Fruit fly (Drosophila melanogaster): ENCODE results near the gene Wnt5.

Wnt5 gene

DNA sequence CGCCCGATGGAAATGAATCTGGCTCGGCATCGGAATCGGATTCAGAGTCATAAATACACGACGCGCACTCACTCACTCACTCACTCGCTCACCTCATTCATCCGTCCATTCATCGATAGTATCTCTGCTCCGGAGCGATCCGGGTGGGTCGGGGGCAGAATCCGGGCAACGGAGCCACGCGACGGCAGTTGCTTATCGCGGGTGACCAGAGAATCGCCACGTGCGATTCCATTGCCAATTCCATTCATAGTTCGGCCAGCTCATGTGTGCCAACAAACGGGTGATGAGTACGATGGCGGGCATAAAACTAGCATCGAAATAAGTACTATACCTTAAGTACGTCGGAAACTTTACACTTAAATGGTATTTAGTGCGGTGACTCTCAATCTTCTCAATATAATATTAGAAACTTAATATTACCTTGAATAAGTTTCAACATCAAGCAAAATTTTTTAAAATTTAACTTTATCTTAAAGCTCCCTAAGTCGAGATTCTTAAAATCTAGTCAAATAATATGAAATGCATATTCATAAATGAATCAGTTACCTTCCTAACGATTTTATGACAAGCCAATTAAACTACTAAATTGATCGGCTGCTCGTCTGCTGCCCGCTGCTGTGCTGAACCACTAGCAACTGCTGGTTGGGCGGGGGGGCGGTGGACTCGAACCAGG lies 19.5 kb upstream of the Wnt5 start (continued):
- no peak for TF ChIP-seq corto (GFP tag; optimal IDR thresholded peaks at IDR 0.05)
- no peak for TF ChIP-seq CG10543 (GFP tag; optimal IDR thresholded peaks at IDR 0.05)
- TF ChIP-seq H2.0 (GFP tag; IDR thresholded peaks at IDR 0.05): no peak
- no peak for TF ChIP-seq CG7357 (GFP tag; IDR thresholded peaks at IDR 0.05)
- peak; percentile 46 for TF ChIP-seq Ssrp (tag; optimal IDR thresholded peaks at IDR 0.05)
- peak; percentile 47 for TF ChIP-seq grau (tag; optimal IDR thresholded peaks at IDR 0.05)
- no peak for TF ChIP-seq Mrtf (GFP tag; IDR thresholded peaks at IDR 0.05)
- no peak for TF ChIP-seq Hr39 (optimal IDR thresholded peaks at IDR 0.05)
- peak; percentile 80 for TF ChIP-seq CG17361 (GFP tag; IDR thresholded peaks at IDR 0.05)
- TF ChIP-seq slp2 (GFP tag; optimal IDR thresholded peaks at IDR 0.05): no peak
- peak in 1 of 2 experiments; percentile 9 for TF ChIP-seq chif (GFP tag; optimal IDR thresholded peaks at IDR 0.05)
- no peak for TF ChIP-seq zfh1 (GFP tag; IDR thresholded peaks at IDR 0.05)
- no peak for TF ChIP-seq CG11560 (tag; IDR thresholded peaks at IDR 0.05)
- TF ChIP-seq CG12236 (GFP tag; optimal IDR thresholded peaks at IDR 0.05): no peak
- TF ChIP-seq YL-1 (GFP tag; optimal IDR thresholded peaks at IDR 0.05): no peak
- TF ChIP-seq CG12219 (GFP tag; optimal IDR thresholded peaks at IDR 0.05): no peak
- peak; percentile 16 for TF ChIP-seq CG15011 (GFP tag; optimal IDR thresholded peaks at IDR 0.05)
- TF ChIP-seq NC2α (GFP tag; optimal IDR thresholded peaks at IDR 0.05): no peak
- no peak for TF ChIP-seq Rfx (GFP tag; IDR thresholded peaks at IDR 0.05)
- TF ChIP-seq esg (GFP tag; conservative IDR thresholded peaks at IDR 0.05): peak; percentile 7; the same call in 1 of the 2 replicates
- TF ChIP-seq Taf1 (GFP tag; IDR thresholded peaks at IDR 0.05): no peak
- TF ChIP-seq slou (GFP tag; optimal IDR thresholded peaks at IDR 0.05): no peak
- peak; percentile 55 for TF ChIP-seq Asciz (GFP tag; optimal IDR thresholded peaks at IDR 0.05)
- no peak for TF ChIP-seq run (tag; optimal IDR thresholded peaks at IDR 0.05)
- TF ChIP-seq CG32532 (GFP tag; IDR thresholded peaks at IDR 0.05): 0 out of 2 replicates have a peak, but pooled peaks have one; percentile 8
- TF ChIP-seq wdn (GFP tag; IDR thresholded peaks at IDR 0.05): no peak
- peak; percentile 43 for TF ChIP-seq CoRest (tag; optimal IDR thresholded peaks at IDR 0.05)
- TF ChIP-seq Drgx (GFP tag; IDR thresholded peaks at IDR 0.05): no peak
- TF ChIP-seq Gsc (GFP tag; IDR thresholded peaks at IDR 0.05): no peak
- no peak for TF ChIP-seq CG9609 (GFP tag; optimal IDR thresholded peaks at IDR 0.05)
- no peak for TF ChIP-seq lbe (GFP tag; optimal IDR thresholded peaks at IDR 0.05)

- TF ChIP-seq cwo (GFP tag; optimal IDR thresholded peaks at IDR 0.05) (no peak), CoRest (tag; optimal IDR thresholded peaks at IDR 0.05) (peak; percentile 13), pnt (GFP tag; optimal IDR thresholded peaks at IDR 0.05) (no peak), CG33557 (GFP tag; optimal IDR thresholded peaks at IDR 0.05) (peak; percentile 45), CG32772 (GFP tag; IDR thresholded peaks at IDR 0.05) (no peak), jing (GFP tag; optimal IDR thresholded peaks at IDR 0.05) (no peak), HLH3B (GFP tag; IDR thresholded peaks at IDR 0.05) (no peak), jumu (GFP tag; optimal IDR thresholded peaks at IDR 0.05) (no peak), CG17359 (tag; optimal IDR thresholded peaks at IDR 0.05) (no peak), CG12391 (tag; optimal IDR thresholded peaks at IDR 0.05) (peak; percentile 32), CG5180 (GFP tag; optimal IDR thresholded peaks at IDR 0.05) (no peak), Trl (optimal IDR thresholded peaks at IDR 0.05) (no peak), Trl (GFP tag; optimal IDR thresholded peaks at IDR 0.05) (no peak), CG17829 (tag; optimal IDR thresholded peaks at IDR 0.05) (peak; percentile 20), CG31441 (GFP tag; IDR thresholded peaks at IDR 0.05) (peak; percentile 32; the same call in 1 of the 2 replicates), ATbp (GFP tag; optimal IDR thresholded peaks at IDR 0.05) (no peak), Oli (tag; optimal IDR thresholded peaks at IDR 0.05) (peak; percentile 8), CG9437 (GFP tag; optimal IDR thresholded peaks at IDR 0.05) (peak; percentile 16), CG14710 (tag; optimal IDR thresholded peaks at IDR 0.05) (peak; percentile 11), Med (GFP tag) (peak; percentile 11), Scr (GFP tag; IDR thresholded peaks at IDR 0.05; ENCODE audit: partially characterized antibody) (no peak)
Observed at dm6 chrX:18523146-18523812, 18.1 kb upstream of the Wnt5 start.

Measured in whole organism, embryonic.